Worm (Caenorhabditis elegans) whole organism, early embryonic: ENCODE measurements around the gene gst-20.
A peak's percentile ranks its signal among the peaks of the same experiment; 100 is the strongest.

ENCODE experiments used
- B0310.2 ChIP-seq: sonication (generic microtip); optimal IDR thresholded peaks from 2 replicates; lab custom pipeline; 2016; ENCODE audit warnings: mild to moderate bottlenecking, missing genetic modification characterization, missing compliant biosample characterization
- F13C5.2 ChIP-seq: sonication (generic microtip); optimal IDR thresholded peaks from 2 replicates; lab custom pipeline; 2017; ENCODE audit warnings: mild to moderate bottlenecking, missing genetic modification characterization, inconsistent platforms, missing compliant biosample characterization
- aly-1 ChIP-seq: sonication (generic microtip); optimal IDR thresholded peaks from 2 replicates; lab custom pipeline; 2016; ENCODE audit warnings: missing genetic modification characterization, missing compliant biosample characterization
- ama-1 ChIP-seq: fragments of 150-350 bp; optimal IDR thresholded peaks from 2 replicates; lab custom pipeline; 2014
- ceh-13 ChIP-seq: fragments of 200-800 bp; sonication (Bioruptor generic); optimal IDR thresholded peaks from 2 replicates; lab custom pipeline; 2018; ENCODE audit warnings: mild to moderate bottlenecking, missing genetic modification characterization, missing compliant biosample characterization
- ceh-36 ChIP-seq: sonication (generic microtip); optimal IDR thresholded peaks from 2 replicates; lab custom pipeline; 2016; ENCODE audit warnings: missing genetic modification characterization, inconsistent platforms, missing compliant biosample characterization
- ets-7 ChIP-seq: sonication (generic microtip); optimal IDR thresholded peaks from 2 replicates; lab custom pipeline; 2016; ENCODE audit warnings: missing genotype, missing genetic modification characterization, missing compliant biosample characterization
- flt-1 ChIP-seq: fragments of 200-800 bp; sonication (Bioruptor generic); IDR thresholded peaks from 2 replicates; pipeline ENCODE4 v1.3.6; 2022; ENCODE audit warnings: missing genetic modification characterization, missing compliant biosample characterization
- hmbx-1 ChIP-seq: sonication (generic microtip); optimal IDR thresholded peaks from 2 replicates; lab custom pipeline; 2016; ENCODE audit warnings: mild to moderate bottlenecking, missing genetic modification characterization, missing compliant biosample characterization
- hmg-4 ChIP-seq: fragments of 200-800 bp; sonication (Bioruptor generic); optimal IDR thresholded peaks from 2 replicates; lab custom pipeline; 2018; ENCODE audit warnings: mild to moderate bottlenecking, missing genetic modification characterization, missing compliant biosample characterization
- hnd-1 ChIP-seq: sonication (generic microtip); optimal IDR thresholded peaks from 2 replicates; lab custom pipeline; 2016; ENCODE audit warnings: missing genetic modification characterization, missing compliant biosample characterization
- pes-1 ChIP-seq: fragments of 200-800 bp; sonication (Bioruptor generic); IDR thresholded peaks from 2 replicates; pipeline ENCODE4 v1.3.6; 2022; ENCODE audit warnings: missing genetic modification reagents, missing genetic modification characterization, missing compliant biosample characterization
- scrt-1 ChIP-seq: fragments of 200-800 bp; sonication (Bioruptor generic); IDR thresholded peaks from 2 replicates; pipeline ENCODE4 v1.3.6; 2022; ENCODE audit warnings: missing genetic modification characterization, missing compliant biosample characterization
- sea-1 ChIP-seq: fragments of 200-800 bp; sonication (Bioruptor generic); conservative IDR thresholded peaks from 2 replicates; pipeline ENCODE4 v1.3.6; 2022; ENCODE audit warnings: missing genetic modification characterization, missing compliant biosample characterization
- tbx-11 ChIP-seq: fragments of 200-800 bp; sonication (Bioruptor generic); IDR thresholded peaks from 2 replicates; pipeline ENCODE4 v1.3.6; 2022; ENCODE audit warnings: missing genetic modification characterization, missing compliant biosample characterization
- tbx-37 ChIP-seq: fragments of 200-800 bp; sonication (Bioruptor generic); conservative IDR thresholded peaks from 2 replicates; pipeline ENCODE4 v1.3.6; 2022; ENCODE audit warnings: missing genetic modification reagents, missing genetic modification characterization, missing compliant biosample characterization
- tra-4 ChIP-seq: sonication (generic microtip); optimal IDR thresholded peaks from 2 replicates; lab custom pipeline; 2017; ENCODE audit warnings: missing genetic modification characterization, missing compliant biosample characterization

Gene gst-20

DNA sequence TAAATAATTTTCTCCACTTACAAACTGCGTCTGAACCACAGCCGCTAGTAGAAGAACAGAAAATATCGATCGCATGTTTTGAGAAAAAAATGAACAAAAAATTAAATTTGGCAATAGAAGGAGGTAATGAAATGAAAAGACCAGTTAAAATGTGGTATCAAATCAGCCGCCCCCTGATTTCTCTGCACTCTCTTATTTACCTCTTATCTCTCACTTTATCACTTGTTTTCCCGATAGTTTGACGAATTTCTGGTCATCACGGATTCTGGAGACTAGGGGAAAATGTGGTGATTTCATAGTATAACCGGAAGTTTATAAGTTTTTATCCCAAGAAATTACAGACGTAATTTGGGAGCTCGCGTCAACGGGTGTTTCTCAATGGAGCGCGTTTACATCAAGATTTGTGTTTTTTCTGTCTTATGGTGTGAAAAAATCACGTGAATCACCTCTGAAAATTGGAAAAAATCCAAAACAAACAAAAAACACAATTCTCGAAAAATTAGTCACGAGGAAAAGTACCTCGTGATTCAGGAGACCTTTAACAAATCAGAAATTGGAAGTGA is 15.9 kb downstream of the gst-20 start, which contains the start of gene clec-146:
Gene clec-146, minus strand, starts transcription at position 116 of the 563 bp plus-strand sequence.
- no peak for TF ChIP-seq ets-7 (tag; lab: Kevin White, UChicago)

- TF ChIP-seq ceh-13 (no peak), hmg-4 (GFP tag; lab: Kevin White, UChicago) (no peak), ama-1 (lab: Kevin White, UChicago) (no peak), F13C5.2 (tag; lab: Kevin White, UChicago) (no peak), sea-1 (GFP tag; lab: Robert Waterston, UW) (no peak), tbx-37 (no peak)
Measured at ce11 chrII:13590461-13590860, 19.2 kb downstream of the gst-20 start, which contains the start of gene clec-145. clec-145 (minus strand) TSS chrII:13590561.

DNA sequence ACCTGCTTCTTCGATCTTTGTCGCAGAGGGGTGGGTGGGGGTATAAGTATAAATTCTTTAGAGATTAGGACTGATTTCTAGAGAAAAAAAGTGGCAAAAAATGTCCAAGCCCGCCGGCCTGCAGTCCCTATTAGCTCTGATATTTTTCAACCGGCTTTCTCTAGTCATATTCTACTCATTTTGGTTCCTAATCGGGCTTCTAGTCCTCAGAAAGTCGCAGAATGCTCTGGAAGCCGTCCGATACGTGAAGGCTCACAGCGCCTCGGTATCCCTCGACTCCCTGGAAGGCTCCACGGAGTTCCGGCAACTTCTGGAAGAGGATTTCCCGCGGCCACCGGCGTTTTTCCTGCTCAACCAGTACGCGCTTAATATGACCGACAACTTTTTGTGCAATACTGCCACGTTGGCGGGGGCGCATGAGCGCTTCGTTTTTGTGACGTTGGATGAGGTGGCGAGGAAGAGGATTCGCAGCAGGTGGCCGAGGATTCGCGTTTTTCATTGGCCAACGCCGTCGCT is 23.9 kb downstream of the gst-20 start, which contains the start of gene Y48E1B.8:
Gene Y48E1B.8, plus strand, starts transcription at position 51 of the 516 bp plus-strand sequence.
- TF ChIP-seq scrt-1 (GFP tag; lab: Robert Waterston, UW) (no peak), ama-1 (lab: Kevin White, UChicago) (no peak)

- peak; percentile 28 for TF ChIP-seq hmg-4 (GFP tag; lab: Kevin White, UChicago)
- peak; percentile 48 for TF ChIP-seq F13C5.2 (tag; lab: Kevin White, UChicago)
- TF ChIP-seq tbx-37: no peak
- TF ChIP-seq ama-1 (lab: Kevin White, UChicago): no peak
- TF ChIP-seq ceh-13: no peak
- TF ChIP-seq flt-1: no peak
- no peak for TF ChIP-seq sea-1 (GFP tag; lab: Robert Waterston, UW)
- no peak for TF ChIP-seq tra-4 (tag; lab: Kevin White, UChicago)
- TF ChIP-seq ceh-36 (tag; lab: Kevin White, UChicago): no peak
- no peak for TF ChIP-seq aly-1 (tag; lab: Kevin White, UChicago)
- TF ChIP-seq tbx-11 (GFP tag; lab: Robert Waterston, UW): no peak
- no peak for TF ChIP-seq scrt-1 (GFP tag; lab: Robert Waterston, UW)
- no peak for TF ChIP-seq pes-1 (GFP tag; lab: Robert Waterston, UW)
Measured at ce11 chrII:13575018-13575948, 34.3 kb downstream of the gst-20 start, which contains the start of the genes mrpl-37 and lin-38. mrpl-37 (minus strand) TSS chrII:13575068. lin-38 (plus strand) TSS chrII:13575925.

DNA sequence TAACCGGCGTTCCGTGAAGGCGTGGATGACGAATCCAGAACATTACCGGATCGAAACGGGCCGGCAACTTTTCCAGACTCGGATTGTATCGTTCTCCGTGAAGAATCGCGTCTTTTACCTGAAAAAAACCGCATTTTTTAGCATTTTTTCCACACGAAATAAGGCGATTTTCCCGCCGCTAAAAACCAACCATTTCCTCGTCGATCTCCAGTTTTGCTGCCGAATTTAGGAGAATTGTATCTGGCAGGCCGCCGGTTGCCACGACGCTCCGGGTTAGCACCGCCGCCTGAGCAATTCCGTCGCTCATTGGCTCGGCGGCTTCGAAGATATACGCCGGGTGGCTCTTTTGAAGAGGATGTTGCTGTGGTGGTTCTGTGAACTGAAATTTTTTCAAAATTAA is 35.2 kb downstream of the gst-20 start:
- TF ChIP-seq ets-7 (tag; lab: Kevin White, UChicago): no peak
- TF ChIP-seq tbx-11 (GFP tag; lab: Robert Waterston, UW): no peak
- no peak for TF ChIP-seq hmbx-1 (tag; lab: Kevin White, UChicago)
- TF ChIP-seq sea-1 (GFP tag; lab: Robert Waterston, UW): no peak
- TF ChIP-seq pes-1 (GFP tag; lab: Robert Waterston, UW): no peak
- TF ChIP-seq F13C5.2 (tag; lab: Kevin White, UChicago): no peak
- TF ChIP-seq ama-1 (lab: Kevin White, UChicago): no peak
- TF ChIP-seq hnd-1 (tag; lab: Kevin White, UChicago): no peak
- TF ChIP-seq flt-1: no peak

- TF ChIP-seq B0310.2: no peak
- no peak for TF ChIP-seq tbx-37
- TF ChIP-seq tra-4 (tag; lab: Kevin White, UChicago): no peak
Measured at ce11 chrII:13567871-13568270, 41.8 kb downstream of the gst-20 start, which contains the start of gene Y48E1B.3. Y48E1B.3 (minus strand) TSS chrII:13567971.

ce11 chrII:13560553-13560952 is 49.1 kb downstream of the gst-20 start:
- TF ChIP-seq hmbx-1 (tag; lab: Kevin White, UChicago) (no peak), sea-1 (GFP tag; lab: Robert Waterston, UW) (no peak), pes-1 (GFP tag; lab: Robert Waterston, UW) (no peak), flt-1 (no peak), F13C5.2 (tag; lab: Kevin White, UChicago) (no peak), tra-4 (tag; lab: Kevin White, UChicago) (no peak), tbx-11 (GFP tag; lab: Robert Waterston, UW) (no peak), ceh-13 (no peak), ama-1 (lab: Kevin White, UChicago) (no peak), scrt-1 (GFP tag; lab: Robert Waterston, UW) (no peak), hmg-4 (GFP tag; lab: Kevin White, UChicago) (no peak), aly-1 (tag; lab: Kevin White, UChicago) (no peak), ets-7 (tag; lab: Kevin White, UChicago) (no peak), hnd-1 (tag; lab: Kevin White, UChicago) (no peak), tbx-37 (no peak), B0310.2 (no peak), ceh-36 (tag; lab: Kevin White, UChicago) (no peak)
